Fruit fly (Drosophila melanogaster): ENCODE results near the gene Npc2d.

Gene Npc2d

DNA sequence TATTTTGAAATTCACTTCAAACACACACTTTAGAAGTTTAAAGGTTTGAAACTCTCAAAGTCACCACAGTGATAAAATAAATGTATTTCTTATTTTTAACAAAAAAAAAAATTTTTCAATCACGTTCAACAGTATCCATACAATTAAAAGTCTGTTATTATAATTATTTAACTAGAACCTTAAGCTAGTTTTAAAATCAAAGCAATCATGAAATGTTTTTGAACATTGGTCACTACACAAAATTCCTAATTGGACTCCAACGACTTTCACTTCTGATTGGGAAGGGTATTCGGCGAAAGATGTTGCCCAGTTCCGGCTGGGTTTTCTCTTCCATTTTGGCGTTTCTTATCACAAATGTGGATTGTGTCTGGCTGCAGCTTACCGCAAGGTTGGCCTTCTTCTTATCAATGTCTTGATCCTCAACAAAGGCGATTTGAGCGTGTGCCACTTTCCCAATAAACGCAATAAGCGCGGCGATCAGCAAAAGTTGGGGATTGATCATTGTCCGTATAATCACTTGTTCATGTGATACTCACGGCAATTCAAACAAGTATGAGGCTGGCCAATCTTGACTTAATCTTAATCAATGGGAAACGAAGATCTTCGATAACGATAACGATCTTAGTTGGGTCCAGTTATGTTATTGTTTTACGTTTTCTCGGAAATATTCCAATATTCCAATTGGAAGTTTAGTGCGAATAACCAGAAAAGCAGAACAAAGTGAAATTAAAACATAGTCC, 7.7 kb downstream of the Npc2d start (continued):
- peak; percentile 21 for TF ChIP-seq CG15601 (tag; optimal IDR thresholded peaks at IDR 0.05)
- no peak for TF ChIP-seq Ets97D (GFP tag; optimal IDR thresholded peaks at IDR 0.05)
- no peak for TF ChIP-seq Mrtf (GFP tag; IDR thresholded peaks at IDR 0.05)
- TF ChIP-seq CG32532 (GFP tag; IDR thresholded peaks at IDR 0.05): no peak
- peak; percentile 26 for TF ChIP-seq sisA (GFP tag; IDR thresholded peaks at IDR 0.05)
- TF ChIP-seq CG3838 (GFP tag; optimal IDR thresholded peaks at IDR 0.05): no peak
- TF ChIP-seq CG16863 (GFP tag; optimal IDR thresholded peaks at IDR 0.05): no peak
- TF ChIP-seq NfI (GFP tag; optimal IDR thresholded peaks at IDR 0.05): peak; percentile 36
- no peak for TF ChIP-seq mirr (GFP tag; optimal IDR thresholded peaks at IDR 0.05)
- no peak for TF ChIP-seq salm (tag; optimal IDR thresholded peaks at IDR 0.05)
- no peak for TF ChIP-seq jigr1 (GFP tag; IDR thresholded peaks at IDR 0.05)
- TF ChIP-seq Stat92E (GFP tag; optimal IDR thresholded peaks at IDR 0.05): no peak
- TF ChIP-seq Hmr (GFP tag; optimal IDR thresholded peaks at IDR 0.05): peak; percentile 40
- no peak for TF ChIP-seq GATAe (GFP tag; conservative IDR thresholded peaks at IDR 0.05)
- TF ChIP-seq repo (GFP tag; optimal IDR thresholded peaks at IDR 0.05): no peak
- TF ChIP-seq CG2889 (GFP tag; IDR thresholded peaks at IDR 0.05): 0 out of 3 replicates have a peak, but pooled peaks have one; percentile 21
- peak; percentile 30 for TF ChIP-seq CG8388 (GFP tag; optimal IDR thresholded peaks at IDR 0.05)
- TF ChIP-seq CG8765 (GFP tag; IDR thresholded peaks at IDR 0.05): no peak
- peak; percentile 56 for TF ChIP-seq Blimp-1 (GFP tag; optimal IDR thresholded peaks at IDR 0.05)
- peak in 1 of 2 experiments; percentile 70 for TF ChIP-seq Hr51 (GFP tag; optimal IDR thresholded peaks at IDR 0.05)
- no peak for TF ChIP-seq inv (GFP tag; IDR thresholded peaks at IDR 0.05; ENCODE audit: partially characterized antibody)
- TF ChIP-seq Fer3 (tag; optimal IDR thresholded peaks at IDR 0.05): peak; percentile 10
- TF ChIP-seq Dbx (GFP tag; IDR thresholded peaks at IDR 0.05): no peak
- TF ChIP-seq Adf1 (GFP tag; IDR thresholded peaks at IDR 0.05): no peak
- peak; percentile 64 for TF ChIP-seq CG15269 (tag; optimal IDR thresholded peaks at IDR 0.05)
- no peak for TF ChIP-seq bbx (GFP tag; IDR thresholded peaks at IDR 0.05; ENCODE audit: partially characterized antibody)
- peak; percentile 12 for TF ChIP-seq CG10267 (tag; optimal IDR thresholded peaks at IDR 0.05)
- TF ChIP-seq CG1602 (GFP tag; optimal IDR thresholded peaks at IDR 0.05): peak; percentile 11
- no peak for TF ChIP-seq CG18476 (GFP tag; optimal IDR thresholded peaks at IDR 0.05)
- no peak for TF ChIP-seq CG11085 (GFP tag; IDR thresholded peaks at IDR 0.05)
- peak; percentile 39 for TF ChIP-seq lbe (GFP tag; optimal IDR thresholded peaks at IDR 0.05)
- TF ChIP-seq CG30431 (GFP tag; optimal IDR thresholded peaks at IDR 0.05): no peak
- no peak for TF ChIP-seq h (optimal IDR thresholded peaks at IDR 0.05)
- TF ChIP-seq Optix (GFP tag; IDR thresholded peaks at IDR 0.05): no peak
- no peak for TF ChIP-seq crol (GFP tag; IDR thresholded peaks at IDR 0.05)
- no peak for TF ChIP-seq Dip3 (GFP tag; optimal IDR thresholded peaks at IDR 0.05)
- no peak for TF ChIP-seq Rfx (GFP tag; IDR thresholded peaks at IDR 0.05)
- TF ChIP-seq dm (GFP tag; optimal IDR thresholded peaks at IDR 0.05): no peak
- TF ChIP-seq fd64A (GFP tag; optimal IDR thresholded peaks at IDR 0.05): no peak
- no peak for TF ChIP-seq nom (GFP tag; optimal IDR thresholded peaks at IDR 0.05)
- no peak for TF ChIP-seq so (GFP tag; IDR thresholded peaks at IDR 0.05)
- no peak for TF ChIP-seq Usf (GFP tag; optimal IDR thresholded peaks at IDR 0.05)
- TF ChIP-seq CG33557 (GFP tag; optimal IDR thresholded peaks at IDR 0.05): no peak
- no peak for TF ChIP-seq lmd (GFP tag; IDR thresholded peaks at IDR 0.05)
- peak; percentile 46 for TF ChIP-seq CG17385 (GFP tag; optimal IDR thresholded peaks at IDR 0.05)
- no peak for TF ChIP-seq ase (GFP tag; IDR thresholded peaks at IDR 0.05)
- no peak for TF ChIP-seq exex (tag; optimal IDR thresholded peaks at IDR 0.05)
- TF ChIP-seq ranshi (GFP tag; IDR thresholded peaks at IDR 0.05): no peak
- TF ChIP-seq ems (GFP tag; optimal IDR thresholded peaks at IDR 0.05): no peak
- peak; percentile 13 for TF ChIP-seq Abd-B (GFP tag; optimal IDR thresholded peaks at IDR 0.05)
